Worm (Caenorhabditis elegans): ENCODE data around the gene srz-101.

The srz-101 gene

DNA sequence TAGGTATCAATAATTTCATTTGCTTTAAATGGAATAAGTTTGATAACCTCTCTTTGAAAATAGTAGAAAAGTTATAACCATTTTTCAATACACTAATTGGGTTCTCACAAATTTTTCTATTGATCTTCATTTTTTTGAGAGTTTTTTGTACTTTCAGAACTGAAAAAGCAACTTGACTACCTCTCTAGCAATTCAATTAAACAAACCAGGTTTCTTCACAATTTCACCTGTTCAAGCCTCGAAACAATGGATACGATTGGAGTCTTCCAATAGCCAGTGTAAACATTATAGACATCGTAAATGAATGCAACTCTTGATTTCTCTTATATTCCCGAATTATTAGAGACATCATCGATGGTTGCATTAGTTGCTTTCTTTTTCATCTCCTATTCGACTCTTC, 35.3 kb downstream of the srz-101 start, which contains the start of gene srz-99:
TSS of gene srz-99 (plus strand) at position 301 of the 400 bp plus-strand sequence.
- no peak for TF ChIP-seq mec-3 (tag; optimal IDR thresholded peaks at IDR 0.05; ENCODE audit: borderline replicate concordance)
- TF ChIP-seq ceh-30 (tag; optimal IDR thresholded peaks at IDR 0.05): no peak
- no peak for TF ChIP-seq Y22D7AL.16 (tag; optimal IDR thresholded peaks at IDR 0.05)
- TF ChIP-seq ceh-22 (tag; optimal IDR thresholded peaks at IDR 0.05): no peak

ce11 chrV:16731600-16731999, 37.0 kb downstream of the srz-101 start, which contains the start of gene srz-100:
srz-100 (plus strand) TSS chrV:16731900.
- no peak for TF ChIP-seq gmeb-2 (tag; optimal IDR thresholded peaks at IDR 0.05)
- TF ChIP-seq ceh-24 (tag; optimal IDR thresholded peaks at IDR 0.05): no peak
- TF ChIP-seq tbx-7 (tag; optimal IDR thresholded peaks at IDR 0.05): no peak
- TF ChIP-seq pax-1 (tag; optimal IDR thresholded peaks at IDR 0.05): no peak
- no peak for TF ChIP-seq ceh-30 (tag; optimal IDR thresholded peaks at IDR 0.05)
- no peak for TF ChIP-seq unc-55 (GFP tag; optimal IDR thresholded peaks at IDR 0.05)

- no peak for TF ChIP-seq ttx-3 (tag; optimal IDR thresholded peaks at IDR 0.05)
- TF ChIP-seq lim-6 (tag; optimal IDR thresholded peaks at IDR 0.05): no peak
- TF ChIP-seq ceh-18 (tag; optimal IDR thresholded peaks at IDR 0.05): no peak
- TF ChIP-seq ceh-19 (GFP tag; optimal IDR thresholded peaks at IDR 0.05): no peak
Observed at ce11 chrV:16733681-16734080, 39.0 kb downstream of the srz-101 start, which contains the start of gene T25E12.16. T25E12.16 (minus strand) TSS chrV:16733781.

- TF ChIP-seq tbx-7 (tag; optimal IDR thresholded peaks at IDR 0.05) (no peak), ceh-19 (GFP tag; optimal IDR thresholded peaks at IDR 0.05) (no peak), Y22D7AL.16 (tag; optimal IDR thresholded peaks at IDR 0.05) (no peak), ceh-24 (tag; optimal IDR thresholded peaks at IDR 0.05) (no peak), ceh-30 (tag; optimal IDR thresholded peaks at IDR 0.05) (no peak), dve-1 (tag; optimal IDR thresholded peaks at IDR 0.05) (no peak), K02D7.2 (tag; optimal IDR thresholded peaks at IDR 0.05) (no peak), nhr-232 (tag; optimal IDR thresholded peaks at IDR 0.05) (no peak), fkh-6 (tag; optimal IDR thresholded peaks at IDR 0.05) (no peak), sdc-2 (tag; optimal IDR thresholded peaks at IDR 0.05) (no peak), lin-11 (tag; optimal IDR thresholded peaks at IDR 0.05) (no peak), unc-86 (tag; optimal IDR thresholded peaks at IDR 0.05) (no peak), C08G9.2 (tag; optimal IDR thresholded peaks at IDR 0.05) (no peak), F13H6.1 (tag; optimal IDR thresholded peaks at IDR 0.05) (no peak), hlh-30 (tag; optimal IDR thresholded peaks at IDR 0.05; ENCODE audit: insufficient read depth) (no peak), ceh-45 (GFP tag; IDR thresholded peaks at IDR 0.05) (no peak), mec-3 (tag; optimal IDR thresholded peaks at IDR 0.05; ENCODE audit: borderline replicate concordance) (no peak), syd-9 (tag; optimal IDR thresholded peaks at IDR 0.05) (no peak), ceh-31 (tag; optimal IDR thresholded peaks at IDR 0.05) (no peak), lim-6 (tag; optimal IDR thresholded peaks at IDR 0.05) (no peak)
Observed at ce11 chrV:16735518-16735917, 40.9 kb downstream of the srz-101 start, which contains the start of the genes clec-38 and clec-34. clec-38 (minus strand) TSS chrV:16735618. clec-34 (plus strand) TSS chrV:16735765.

DNA sequence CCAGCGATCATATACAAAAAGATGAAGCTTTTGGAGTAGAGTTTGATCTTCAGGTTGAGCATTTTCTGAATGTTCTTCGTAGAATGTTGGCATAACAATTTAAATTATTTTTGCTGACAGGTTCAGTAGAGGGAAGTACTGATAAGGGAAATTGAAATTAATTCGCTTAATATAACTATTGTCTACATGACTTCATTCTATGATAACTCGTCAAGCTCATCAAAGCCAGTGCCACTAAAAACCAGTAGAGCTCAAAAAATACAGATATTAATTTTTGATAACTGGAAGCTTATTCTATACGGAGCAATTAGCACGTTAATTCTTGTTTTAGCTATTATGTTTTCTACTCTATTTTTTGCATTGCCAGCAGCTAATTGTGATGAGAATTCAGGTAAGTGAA, 44.5 kb downstream of the srz-101 start, which contains the start of the genes clec-29 and clec-39:
TSS of gene clec-29 (minus strand) at position 101 of the 400 bp plus-strand sequence.
TSS of gene clec-39 (plus strand) at position 169 of the 400 bp plus-strand sequence.
- TF ChIP-seq pros-1 (tag; optimal IDR thresholded peaks at IDR 0.05) (no peak), ceh-34 (tag; optimal IDR thresholded peaks at IDR 0.05) (no peak), sox-2 (GFP tag; IDR thresholded peaks at IDR 0.05) (no peak)

DNA sequence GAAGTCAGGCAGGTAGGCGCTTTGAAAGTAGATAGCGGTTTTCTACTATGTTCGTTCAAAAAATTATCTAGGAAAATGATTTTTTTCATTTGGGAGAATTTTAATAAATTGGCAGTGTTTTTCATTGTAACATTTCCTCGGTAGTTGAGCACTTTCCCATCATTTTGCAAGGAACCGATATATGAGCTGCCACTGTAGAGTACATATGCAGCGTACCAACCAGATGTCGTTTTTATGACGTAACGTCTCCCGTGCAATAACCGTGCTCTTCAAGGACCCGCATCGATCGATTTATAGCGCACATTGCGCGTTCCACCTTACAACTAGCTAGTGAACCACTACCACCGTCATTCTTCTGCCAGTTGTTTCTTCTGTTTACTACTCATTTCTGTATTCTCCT, 47.5 kb downstream of the srz-101 start, which contains the start of gene T25E12.6:
TSS of gene T25E12.6 (plus strand) at position 301 of the 400 bp plus-strand sequence.
- no peak for TF ChIP-seq pqm-1 (tag; optimal IDR thresholded peaks at IDR 0.05)
- no peak for TF ChIP-seq rnt-1 (tag; optimal IDR thresholded peaks at IDR 0.05)
- TF ChIP-seq eyg-1 (tag; optimal IDR thresholded peaks at IDR 0.05): no peak
- TF ChIP-seq ceh-30 (tag; optimal IDR thresholded peaks at IDR 0.05): no peak
- no peak for TF ChIP-seq ama-1 (optimal IDR thresholded peaks at IDR 0.05)
- no peak for TF ChIP-seq nhr-232 (tag; optimal IDR thresholded peaks at IDR 0.05)
- no peak for TF ChIP-seq lin-11 (tag; optimal IDR thresholded peaks at IDR 0.05)
- no peak for TF ChIP-seq ceh-31 (tag; optimal IDR thresholded peaks at IDR 0.05)
- TF ChIP-seq hlh-30 (tag; optimal IDR thresholded peaks at IDR 0.05; ENCODE audit: insufficient read depth): no peak
- TF ChIP-seq ceh-9 (tag; optimal IDR thresholded peaks at IDR 0.05): no peak
- TF ChIP-seq hlh-8 (tag; optimal IDR thresholded peaks at IDR 0.05): no peak
- TF ChIP-seq zip-5 (tag; optimal IDR thresholded peaks at IDR 0.05): no peak
- TF ChIP-seq pros-1 (tag; optimal IDR thresholded peaks at IDR 0.05): no peak
- no peak for TF ChIP-seq pag-3 (tag; optimal IDR thresholded peaks at IDR 0.05; ENCODE audit: borderline replicate concordance)
- TF ChIP-seq ceh-6 (GFP tag; optimal IDR thresholded peaks at IDR 0.05): no peak
- no peak for TF ChIP-seq ceh-18 (tag; optimal IDR thresholded peaks at IDR 0.05)
- TF ChIP-seq ceh-24 (tag; optimal IDR thresholded peaks at IDR 0.05): no peak
- no peak for TF ChIP-seq hlh-13 (GFP tag; optimal IDR thresholded peaks at IDR 0.05)
- TF ChIP-seq elt-2 (tag; optimal IDR thresholded peaks at IDR 0.05): no peak
